Worm (Caenorhabditis elegans) whole organism, L2 larva: ENCODE measurements around the gene R03D7.8.

Experiments used
- ama-1 ChIP-seq: fragments of 150-350 bp; optimal IDR thresholded peaks from 2 replicates; lab custom pipeline; 2018; ENCODE audit warnings: inconsistent platforms
- blmp-1 ChIP-seq: sonication (generic microtip); optimal IDR thresholded peaks from 2 replicates; lab custom pipeline; 2017; ENCODE audit warnings: missing genetic modification characterization, mild to moderate bottlenecking, missing compliant biosample characterization, antibody characterized with exemption, moderate library complexity; ENCODE audit not compliant: insufficient read depth
- ceh-16 ChIP-seq: fragments of 150-350 bp; optimal IDR thresholded peaks from 2 replicates; lab custom pipeline; 2014; ENCODE audit warnings: missing biosample characterization, missing genetic modification characterization
- ceh-82 ChIP-seq: fragments of 150-350 bp; optimal IDR thresholded peaks from 2 replicates; lab custom pipeline; 2014; ENCODE audit warnings: missing biosample characterization, missing genetic modification characterization
- egl-27 ChIP-seq: sonication (generic microtip); optimal IDR thresholded peaks from 3 replicates; lab custom pipeline; 2017; ENCODE audit warnings: missing biosample characterization, missing genetic modification reagents, missing genetic modification characterization
- fos-1 ChIP-seq: fragments of 150-350 bp; optimal IDR thresholded peaks from 2 replicates; lab custom pipeline; 2014; ENCODE audit warnings: missing biosample characterization, missing genetic modification characterization
- lin-13 ChIP-seq: fragments of 150-350 bp; optimal IDR thresholded peaks from 2 replicates; lab custom pipeline; 2014; ENCODE audit warnings: missing biosample characterization, missing genetic modification reagents, missing genetic modification characterization
- nhr-25 ChIP-seq: fragments of 150-350 bp; sonication (generic microtip); optimal IDR thresholded peaks from 3 replicates; lab custom pipeline; 2014; ENCODE audit warnings: missing biosample characterization, missing genetic modification characterization
- snpc-4 ChIP-seq: fragments of 150-350 bp; optimal IDR thresholded peaks from 2 replicates; lab custom pipeline; 2014; ENCODE audit warnings: missing biosample characterization, missing genetic modification characterization
- unc-39 ChIP-seq: fragments of 150-350 bp; optimal IDR thresholded peaks from 2 replicates; lab custom pipeline; 2014; ENCODE audit warnings: missing biosample characterization, missing genetic modification characterization
- unc-55 ChIP-seq: fragments of 150-350 bp; sonication (generic microtip); optimal IDR thresholded peaks from 3 replicates; lab custom pipeline; 2014; ENCODE audit warnings: missing biosample characterization, missing genetic modification reagents, missing genetic modification characterization
- unc-62 ChIP-seq: fragments of 150-350 bp; optimal IDR thresholded peaks from 2 replicates; lab custom pipeline; 2014; ENCODE audit warnings: missing biosample characterization, missing genetic modification reagents, missing genetic modification characterization
- zag-1 ChIP-seq: fragments of 150-350 bp; optimal IDR thresholded peaks from 2 replicates; lab custom pipeline; 2014; ENCODE audit warnings: missing biosample characterization, missing genetic modification characterization

DNA sequence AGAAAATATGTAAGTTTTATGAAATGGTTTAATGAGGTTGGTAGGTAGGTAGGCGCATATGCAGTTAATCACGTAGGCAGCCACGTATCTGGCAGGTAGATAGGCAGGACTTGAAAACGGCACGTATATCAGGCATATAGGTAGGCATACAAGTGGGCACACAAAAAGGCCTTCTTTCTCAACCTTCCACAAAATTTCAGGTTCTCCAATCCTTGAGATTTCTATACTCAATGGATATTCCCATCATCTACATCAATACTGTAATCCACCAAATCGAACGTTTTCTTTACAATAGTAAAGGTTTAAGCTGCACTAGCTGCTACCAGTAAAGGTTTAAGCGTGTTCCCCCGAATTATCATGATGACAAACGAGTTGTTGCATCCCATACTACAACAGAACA, 24.4 kb downstream of the R03D7.8 start:
- TF ChIP-seq zag-1 (tag; lab: Kevin White, UChicago) (no peak), ama-1 (no peak), unc-62 (no peak), blmp-1 (tag; lab: Kevin White, UChicago) (no peak), unc-39 (tag; lab: Kevin White, UChicago) (no peak), unc-55 (GFP tag; lab: Kevin White, UChicago) (no peak), snpc-4 (no peak), ceh-16 (tag; lab: Kevin White, UChicago) (no peak), fos-1 (tag; lab: Kevin White, UChicago) (no peak), ceh-82 (no peak), lin-13 (no peak), egl-27 (tag; lab: Kevin White, UChicago) (no peak), nhr-25 (tag; lab: Kevin White, UChicago) (no peak)
